ENCODE assay signal across 1 fruit fly cellular context in genomic region chr4:1053653-1054163, dm6.
A peak's percentile ranks its signal among the peaks of the same experiment; 100 is the strongest.
TF ChIP-seq lines count a peak whose summit lies in the region.

CaMKII (minus strand) TSS chr4:1053703.

TF ChIP-seq in whole organism, embryonic, 481 proteins besides CTCF, POLR2A, EP300 and RAD21 (continued from another document and continues in another):
- TF ChIP-seq NK7.1 (GFP tag; optimal IDR thresholded peaks at IDR 0.05; lab: Kevin White, UChicago), result no peak
- no peak for TF ChIP-seq CG15514 (GFP tag; optimal IDR thresholded peaks at IDR 0.05; lab: Kevin White, UChicago)
- no peak for TF ChIP-seq CG11093 (GFP tag; IDR thresholded peaks at IDR 0.05; lab: Robert Waterston, UW)
- TF ChIP-seq corto (GFP tag; optimal IDR thresholded peaks at IDR 0.05; lab: Kevin White, UChicago), result no peak
- TF ChIP-seq vfl (GFP tag; optimal IDR thresholded peaks at IDR 0.05; lab: Kevin White, UChicago), result no peak
- no peak for TF ChIP-seq eyg (GFP tag; optimal IDR thresholded peaks at IDR 0.05; lab: Kevin White, UChicago)
- TF ChIP-seq Bgb (GFP tag; IDR thresholded peaks at IDR 0.05; lab: Robert Waterston, UW; ENCODE audit: partially characterized antibody), result no peak
- TF ChIP-seq emc (GFP tag; optimal IDR thresholded peaks at IDR 0.05; lab: Kevin White, UChicago), result no peak
- TF ChIP-seq sisA (GFP tag; IDR thresholded peaks at IDR 0.05; lab: Robert Waterston, UW), result no peak
- TF ChIP-seq tap (tag; optimal IDR thresholded peaks at IDR 0.05; lab: Kevin White, UChicago), result peak; percentile 9
- TF ChIP-seq CG9437 (GFP tag; optimal IDR thresholded peaks at IDR 0.05; lab: Kevin White, UChicago), result peak; percentile 39
- TF ChIP-seq CG7987 (GFP tag; optimal IDR thresholded peaks at IDR 0.05; lab: Kevin White, UChicago), result no peak
- peak; percentile 49 for TF ChIP-seq CG17829 (tag; optimal IDR thresholded peaks at IDR 0.05; lab: Kevin White, UChicago)
- TF ChIP-seq CG1602 (GFP tag; optimal IDR thresholded peaks at IDR 0.05; lab: Kevin White, UChicago), result no peak
- no peak for TF ChIP-seq tx (GFP tag; optimal IDR thresholded peaks at IDR 0.05; lab: Kevin White, UChicago)
- no peak for TF ChIP-seq CG9876 (GFP tag; optimal IDR thresholded peaks at IDR 0.05; lab: Kevin White, UChicago)
- no peak for TF ChIP-seq CG5953 (GFP tag; IDR thresholded peaks at IDR 0.05; lab: Robert Waterston, UW)
- no peak for TF ChIP-seq Blimp-1 (GFP tag; optimal IDR thresholded peaks at IDR 0.05; lab: Kevin White, UChicago)
- no peak for TF ChIP-seq Ptx1 (GFP tag; IDR thresholded peaks at IDR 0.05; lab: Robert Waterston, UW)
- no peak for TF ChIP-seq gce (GFP tag; IDR thresholded peaks at IDR 0.05; lab: Robert Waterston, UW)
- TF ChIP-seq CG8765 (GFP tag; IDR thresholded peaks at IDR 0.05; lab: Robert Waterston, UW), result no peak
- TF ChIP-seq CG12744 (GFP tag; optimal IDR thresholded peaks at IDR 0.05; lab: Kevin White, UChicago), result no peak
- no peak for TF ChIP-seq NC2β (GFP tag; optimal IDR thresholded peaks at IDR 0.05; lab: Kevin White, UChicago)
- TF ChIP-seq CG13287 (GFP tag; IDR thresholded peaks at IDR 0.05; lab: Robert Waterston, UW; ENCODE audit: partially characterized antibody), result no peak
- TF ChIP-seq aop (GFP tag; IDR thresholded peaks at IDR 0.05; lab: Robert Waterston, UW), result no peak
- TF ChIP-seq klu (GFP tag; IDR thresholded peaks at IDR 0.05; lab: Robert Waterston, UW), result no peak
- peak; percentile 45 for TF ChIP-seq CG33213 (GFP tag; optimal IDR thresholded peaks at IDR 0.05; lab: Kevin White, UChicago)
- no peak for TF ChIP-seq Ada2b (GFP tag; IDR thresholded peaks at IDR 0.05; lab: Robert Waterston, UW)
- TF ChIP-seq CG3726 (GFP tag; IDR thresholded peaks at IDR 0.05; lab: Robert Waterston, UW), result no peak
- TF ChIP-seq org-1 (GFP tag; optimal IDR thresholded peaks at IDR 0.05; lab: Kevin White, UChicago), result no peak
- no peak for TF ChIP-seq Rfx (GFP tag; IDR thresholded peaks at IDR 0.05; lab: Robert Waterston, UW)
- TF ChIP-seq knrl (GFP tag; IDR thresholded peaks at IDR 0.05; lab: Robert Waterston, UW; ENCODE audit: partially characterized antibody), result no peak
- no peak for TF ChIP-seq usp (GFP tag; optimal IDR thresholded peaks at IDR 0.05; lab: Kevin White, UChicago)
- TF ChIP-seq CG4282 (GFP tag; optimal IDR thresholded peaks at IDR 0.05; lab: Kevin White, UChicago), result no peak
- TF ChIP-seq Fer3 (tag; optimal IDR thresholded peaks at IDR 0.05; lab: Kevin White, UChicago), result peak; percentile 22
- peak; percentile 41 for TF ChIP-seq CG30403 (GFP tag; optimal IDR thresholded peaks at IDR 0.05; lab: Kevin White, UChicago)
- no peak for TF ChIP-seq Optix (GFP tag; IDR thresholded peaks at IDR 0.05; lab: Robert Waterston, UW)
- TF ChIP-seq pum (GFP tag; optimal IDR thresholded peaks at IDR 0.05; lab: Kevin White, UChicago), result no peak
- TF ChIP-seq CG34422 (GFP tag; IDR thresholded peaks at IDR 0.05; lab: Robert Waterston, UW), result no peak
- no peak for TF ChIP-seq cas (GFP tag; IDR thresholded peaks at IDR 0.05; lab: Robert Waterston, UW)
- no peak for TF ChIP-seq chm (GFP tag; IDR thresholded peaks at IDR 0.05; lab: Robert Waterston, UW)
- TF ChIP-seq maf-S (GFP tag; optimal IDR thresholded peaks at IDR 0.05; lab: Kevin White, UChicago), result no peak
- TF ChIP-seq pho (GFP tag; optimal IDR thresholded peaks at IDR 0.05; lab: Kevin White, UChicago), result no peak
- TF ChIP-seq jumu (GFP tag; optimal IDR thresholded peaks at IDR 0.05; lab: Kevin White, UChicago), result no peak
- no peak for TF ChIP-seq zfh1 (GFP tag; IDR thresholded peaks at IDR 0.05; lab: Robert Waterston, UW)
- TF ChIP-seq cwo (GFP tag; optimal IDR thresholded peaks at IDR 0.05; lab: Kevin White, UChicago), result no peak
- TF ChIP-seq gt (GFP tag; IDR thresholded peaks at IDR 0.05; lab: Robert Waterston, UW), result no peak
- no peak for TF ChIP-seq Tbp (GFP tag; optimal IDR thresholded peaks at IDR 0.05; lab: Kevin White, UChicago)
- TF ChIP-seq grau (tag; optimal IDR thresholded peaks at IDR 0.05; lab: Kevin White, UChicago), result no peak
- TF ChIP-seq sc (optimal IDR thresholded peaks at IDR 0.05; lab: Kevin White, UChicago), result no peak
- no peak for TF ChIP-seq sc (GFP tag; optimal IDR thresholded peaks at IDR 0.05; lab: Kevin White, UChicago)
- no peak for TF ChIP-seq ab (GFP tag; optimal IDR thresholded peaks at IDR 0.05; lab: Kevin White, UChicago)
- TF ChIP-seq sima (GFP tag; optimal IDR thresholded peaks at IDR 0.05; lab: Kevin White, UChicago), result no peak
- no peak for TF ChIP-seq CG1647 (GFP tag; optimal IDR thresholded peaks at IDR 0.05; lab: Kevin White, UChicago)
- no peak for TF ChIP-seq CG9932 (GFP tag; IDR thresholded peaks at IDR 0.05; lab: Robert Waterston, UW)
- TF ChIP-seq ERR (GFP tag; optimal IDR thresholded peaks at IDR 0.05; lab: Kevin White, UChicago), result no peak
- peak; percentile 17 for TF ChIP-seq odd (GFP tag; optimal IDR thresholded peaks at IDR 0.05; lab: Kevin White, UChicago)
- TF ChIP-seq NC2α (GFP tag; optimal IDR thresholded peaks at IDR 0.05; lab: Kevin White, UChicago), result no peak
- TF ChIP-seq mirr (GFP tag; optimal IDR thresholded peaks at IDR 0.05; lab: Kevin White, UChicago), result no peak
- TF ChIP-seq CG32772 (GFP tag; IDR thresholded peaks at IDR 0.05; lab: Robert Waterston, UW), result no peak
- peak; percentile 28 for TF ChIP-seq CG6765 (GFP tag; optimal IDR thresholded peaks at IDR 0.05; lab: Kevin White, UChicago)
- TF ChIP-seq jigr1 (GFP tag; IDR thresholded peaks at IDR 0.05; lab: Robert Waterston, UW), result no peak
- no peak for TF ChIP-seq otp (GFP tag; IDR thresholded peaks at IDR 0.05; lab: Robert Waterston, UW)
- peak; percentile 12 for TF ChIP-seq CG2875 (GFP tag; optimal IDR thresholded peaks at IDR 0.05; lab: Kevin White, UChicago)
- no peak for TF ChIP-seq psq (GFP tag; optimal IDR thresholded peaks at IDR 0.05; lab: Kevin White, UChicago)
- no peak for TF ChIP-seq CG10147 (GFP tag; optimal IDR thresholded peaks at IDR 0.05; lab: Kevin White, UChicago)
- no peak for TF ChIP-seq wor (GFP tag; IDR thresholded peaks at IDR 0.05; lab: Robert Waterston, UW)
- TF ChIP-seq Hand (GFP tag; optimal IDR thresholded peaks at IDR 0.05; lab: Kevin White, UChicago), result no peak
- no peak for TF ChIP-seq da (GFP tag; optimal IDR thresholded peaks at IDR 0.05; lab: Kevin White, UChicago)
- TF ChIP-seq Dad (GFP tag; optimal IDR thresholded peaks at IDR 0.05; lab: Kevin White, UChicago), result no peak
- TF ChIP-seq E2f1 (GFP tag; IDR thresholded peaks at IDR 0.05; lab: Robert Waterston, UW), result no peak
- no peak for TF ChIP-seq BtbVII (GFP tag; optimal IDR thresholded peaks at IDR 0.05; lab: Kevin White, UChicago)
- TF ChIP-seq CG16815 (GFP tag; optimal IDR thresholded peaks at IDR 0.05; lab: Kevin White, UChicago), result no peak
- peak; percentile 67 for TF ChIP-seq CG2712 (tag; optimal IDR thresholded peaks at IDR 0.05; lab: Kevin White, UChicago)
- TF ChIP-seq dimm (GFP tag; IDR thresholded peaks at IDR 0.05; lab: Robert Waterston, UW), result no peak
- no peak for TF ChIP-seq croc (GFP tag; conservative IDR thresholded peaks at IDR 0.05; lab: Robert Waterston, UW)
- TF ChIP-seq CG17361 (GFP tag; IDR thresholded peaks at IDR 0.05; lab: Robert Waterston, UW), result peak; percentile 54; the same call in 1 of the 3 replicates
- no peak for TF ChIP-seq CG14965 (GFP tag; optimal IDR thresholded peaks at IDR 0.05; lab: Kevin White, UChicago; ENCODE audit: borderline replicate concordance)
- peak; percentile 21 for TF ChIP-seq Fer1 (GFP tag; optimal IDR thresholded peaks at IDR 0.05; lab: Kevin White, UChicago)
- no peak for TF ChIP-seq hkb (optimal IDR thresholded peaks at IDR 0.05; lab: Kevin White, UChicago)
- TF ChIP-seq hkb (GFP tag; IDR thresholded peaks at IDR 0.05; lab: Robert Waterston, UW), result peak; percentile 47; the same call in 1 of the 2 replicates
- peak; percentile 67 for TF ChIP-seq Med (GFP tag; lab: Kevin White, UChicago)
- TF ChIP-seq lab (GFP tag; optimal IDR thresholded peaks at IDR 0.05; lab: Kevin White, UChicago), result no peak
- no peak for TF ChIP-seq Ssrp (tag; optimal IDR thresholded peaks at IDR 0.05; lab: Kevin White, UChicago)
- no peak for TF ChIP-seq CG4820 (GFP tag; optimal IDR thresholded peaks at IDR 0.05; lab: Kevin White, UChicago)
- no peak for TF ChIP-seq ap (GFP tag; IDR thresholded peaks at IDR 0.05; lab: Robert Waterston, UW)
- no peak for TF ChIP-seq jing (GFP tag; optimal IDR thresholded peaks at IDR 0.05; lab: Kevin White, UChicago)
- peak; percentile 47 for TF ChIP-seq Max (GFP tag; optimal IDR thresholded peaks at IDR 0.05; lab: Kevin White, UChicago)
- no peak for TF ChIP-seq Hey (tag; optimal IDR thresholded peaks at IDR 0.05; lab: Kevin White, UChicago)
- no peak for TF ChIP-seq Sox102F (GFP tag; optimal IDR thresholded peaks at IDR 0.05; lab: Kevin White, UChicago)
- TF ChIP-seq h (optimal IDR thresholded peaks at IDR 0.05; lab: Kevin White, UChicago), result no peak
- no peak; the same call in 1 of the 2 replicates for TF ChIP-seq CG6689 (GFP tag; IDR thresholded peaks at IDR 0.05; lab: Robert Waterston, UW)
- no peak for TF ChIP-seq Adf1 (GFP tag; IDR thresholded peaks at IDR 0.05; lab: Robert Waterston, UW)
- TF ChIP-seq CG1792 (GFP tag; optimal IDR thresholded peaks at IDR 0.05; lab: Kevin White, UChicago), result no peak
- no peak for TF ChIP-seq CG8089 (GFP tag; optimal IDR thresholded peaks at IDR 0.05; lab: Kevin White, UChicago)
- no peak for TF ChIP-seq Scr (GFP tag; IDR thresholded peaks at IDR 0.05; lab: Robert Waterston, UW; ENCODE audit: partially characterized antibody)
- no peak for TF ChIP-seq Elba2 (GFP tag; optimal IDR thresholded peaks at IDR 0.05; lab: Kevin White, UChicago)
- no peak for TF ChIP-seq HHEX (GFP tag; optimal IDR thresholded peaks at IDR 0.05; lab: Kevin White, UChicago)
- TF ChIP-seq CG10321 (GFP tag; IDR thresholded peaks at IDR 0.05; lab: Robert Waterston, UW), result no peak
- TF ChIP-seq CG10267 (tag; optimal IDR thresholded peaks at IDR 0.05; lab: Kevin White, UChicago), result peak; percentile 88
- peak; percentile 32 for TF ChIP-seq phol (tag; optimal IDR thresholded peaks at IDR 0.05; lab: Kevin White, UChicago)
- TF ChIP-seq nau (GFP tag; optimal IDR thresholded peaks at IDR 0.05; lab: Kevin White, UChicago), result no peak
- no peak for TF ChIP-seq CG43689 (GFP tag; IDR thresholded peaks at IDR 0.05; lab: Robert Waterston, UW)
- peak; percentile 87 for TF ChIP-seq Lhr (GFP tag; optimal IDR thresholded peaks at IDR 0.05; lab: Kevin White, UChicago)
- no peak for TF ChIP-seq inv (GFP tag; IDR thresholded peaks at IDR 0.05; lab: Robert Waterston, UW; ENCODE audit: partially characterized antibody)
- TF ChIP-seq sd (tag; optimal IDR thresholded peaks at IDR 0.05; lab: Kevin White, UChicago), result no peak
- no peak for TF ChIP-seq CG11696 (GFP tag; IDR thresholded peaks at IDR 0.05; lab: Robert Waterston, UW)
- no peak for TF ChIP-seq CG31388 (GFP tag; optimal IDR thresholded peaks at IDR 0.05; lab: Kevin White, UChicago)
- no peak for TF ChIP-seq cg (GFP tag; optimal IDR thresholded peaks at IDR 0.05; lab: Kevin White, UChicago)
- TF ChIP-seq fru (optimal IDR thresholded peaks at IDR 0.05; lab: Kevin White, UChicago), result no peak
- TF ChIP-seq Ravus (GFP tag; IDR thresholded peaks at IDR 0.05; lab: Robert Waterston, UW), result no peak
- no peak for TF ChIP-seq fd64A (GFP tag; optimal IDR thresholded peaks at IDR 0.05; lab: Kevin White, UChicago)
- TF ChIP-seq CG4854 (GFP tag; optimal IDR thresholded peaks at IDR 0.05; lab: Kevin White, UChicago), result peak; percentile 18
- peak; percentile 56 for TF ChIP-seq ind (GFP tag; optimal IDR thresholded peaks at IDR 0.05; lab: Kevin White, UChicago)
- peak; percentile 27 for TF ChIP-seq scrt (GFP tag; optimal IDR thresholded peaks at IDR 0.05; lab: Kevin White, UChicago)
- no peak for TF ChIP-seq Side (GFP tag; optimal IDR thresholded peaks at IDR 0.05; lab: Kevin White, UChicago)
- TF ChIP-seq CG6854 (GFP tag; optimal IDR thresholded peaks at IDR 0.05; lab: Kevin White, UChicago), result no peak
- TF ChIP-seq wek (GFP tag; optimal IDR thresholded peaks at IDR 0.05; lab: Kevin White, UChicago), result no peak
- no peak for TF ChIP-seq Camta (GFP tag; optimal IDR thresholded peaks at IDR 0.05; lab: Kevin White, UChicago)
- TF ChIP-seq YL-1 (GFP tag; optimal IDR thresholded peaks at IDR 0.05; lab: Kevin White, UChicago), result no peak
- no peak for TF ChIP-seq Ets97D (GFP tag; optimal IDR thresholded peaks at IDR 0.05; lab: Kevin White, UChicago)
- no peak for TF ChIP-seq CG9797 (GFP tag; optimal IDR thresholded peaks at IDR 0.05; lab: Kevin White, UChicago)
- peak; percentile 8 for TF ChIP-seq fd102C (GFP tag; optimal IDR thresholded peaks at IDR 0.05; lab: Kevin White, UChicago)
- no peak for TF ChIP-seq nerfin-1 (tag; optimal IDR thresholded peaks at IDR 0.05; lab: Kevin White, UChicago)
- TF ChIP-seq CG8388 (GFP tag; optimal IDR thresholded peaks at IDR 0.05; lab: Kevin White, UChicago), result no peak
- no peak for TF ChIP-seq CG10209 (GFP tag; optimal IDR thresholded peaks at IDR 0.05; lab: Kevin White, UChicago)
- TF ChIP-seq CG3838 (GFP tag; optimal IDR thresholded peaks at IDR 0.05; lab: Kevin White, UChicago), result no peak
- TF ChIP-seq CG1024 (GFP tag; IDR thresholded peaks at IDR 0.05; lab: Robert Waterston, UW), result 0 out of 2 replicates have a peak, but pooled peaks have one; percentile 26
- TF ChIP-seq CG14710 (tag; optimal IDR thresholded peaks at IDR 0.05; lab: Kevin White, UChicago), result peak; percentile 34
- TF ChIP-seq fd3F (GFP tag; optimal IDR thresholded peaks at IDR 0.05; lab: Kevin White, UChicago), result no peak
- TF ChIP-seq CG11247 (GFP tag; IDR thresholded peaks at IDR 0.05; lab: Robert Waterston, UW), result no peak
- TF ChIP-seq H15 (GFP tag; IDR thresholded peaks at IDR 0.05; lab: Robert Waterston, UW), result no peak
- TF ChIP-seq Meics (GFP tag; optimal IDR thresholded peaks at IDR 0.05; lab: Kevin White, UChicago), result no peak
- TF ChIP-seq Dll (GFP tag; IDR thresholded peaks at IDR 0.05; lab: Robert Waterston, UW; ENCODE audit: partially characterized antibody), result no peak
- no peak for TF ChIP-seq ro (GFP tag; IDR thresholded peaks at IDR 0.05; lab: Robert Waterston, UW)
- TF ChIP-seq CG13894 (tag; optimal IDR thresholded peaks at IDR 0.05; lab: Kevin White, UChicago), result peak; percentile 49
- TF ChIP-seq zfh2 (GFP tag; optimal IDR thresholded peaks at IDR 0.05; lab: Kevin White, UChicago), result no peak
- TF ChIP-seq disco-r (GFP tag; optimal IDR thresholded peaks at IDR 0.05; lab: Kevin White, UChicago), result no peak
- TF ChIP-seq Atf6 (GFP tag; IDR thresholded peaks at IDR 0.05; lab: Robert Waterston, UW), result peak; percentile 24; the same call in 1 of the 2 replicates
- no peak for TF ChIP-seq chif (GFP tag; optimal IDR thresholded peaks at IDR 0.05; lab: Kevin White, UChicago)
- TF ChIP-seq ftz-f1 (GFP tag; optimal IDR thresholded peaks at IDR 0.05; lab: Kevin White, UChicago), result no peak
